Fruit fly (Drosophila melanogaster) whole organism, embryonic: ENCODE measurements around the gene Lsm12a.

Experiments
- Adf1 ChIP-seq: fragments of 200-800 bp; sonication (Bioruptor generic); IDR thresholded peaks from 2 replicates; pipeline ENCODE4 v1.3.6; 2022; ENCODE audit warnings: missing biosample characterization, missing genetic modification characterization
- Awh ChIP-seq: fragments of 200-800 bp; sonication (Bioruptor generic); IDR thresholded peaks from 2 replicates; pipeline ENCODE4, ENCODE4 v1.3.6; 2022; ENCODE audit warnings: missing biosample characterization, missing genetic modification characterization
- CG11696 ChIP-seq: fragments of 200-800 bp; sonication (Bioruptor generic); IDR thresholded peaks from 2 replicates; pipeline ENCODE4 v1.3.6; 2022; ENCODE audit warnings: missing biosample characterization, missing genetic modification characterization
- CG12071 ChIP-seq: fragments of 200-800 bp; sonication (Bioruptor generic); optimal IDR thresholded peaks from 3 replicates; lab custom pipeline; 2018; ENCODE audit warnings: missing biosample characterization, mild to moderate bottlenecking, missing genetic modification characterization
- CG14667 ChIP-seq: fragments of 200-800 bp; sonication (Bioruptor generic); IDR thresholded peaks from 2 replicates; pipeline ENCODE4 v1.3.6; 2022; ENCODE audit warnings: missing biosample characterization, missing genetic modification characterization
- CG14860 ChIP-seq: fragments of 200-800 bp; sonication (Bioruptor generic); IDR thresholded peaks from 3 replicates; pipeline ENCODE4 v1.3.6; 2022; ENCODE audit warnings: missing biosample characterization, missing genetic modification characterization; ENCODE audit not compliant: partially characterized antibody
- CG1832 ChIP-seq: fragments of 200-800 bp; sonication (Bioruptor generic); optimal IDR thresholded peaks from 2 replicates; lab custom pipeline; 2017; ENCODE audit warnings: missing biosample characterization, mild to moderate bottlenecking, missing genetic modification characterization, inconsistent platforms
- CG18764 ChIP-seq: fragments of 200-800 bp; sonication (Bioruptor generic); optimal IDR thresholded peaks from 3 replicates; lab custom pipeline; 2016; ENCODE audit warnings: missing biosample characterization, missing genetic modification characterization
- CG2889 ChIP-seq: fragments of 200-800 bp; sonication (Bioruptor generic); IDR thresholded peaks from 3 replicates; pipeline ENCODE4 v1.3.6; 2022; ENCODE audit warnings: missing biosample characterization, missing genetic modification characterization
- CG30431 ChIP-seq: fragments of 200-800 bp; sonication (Bioruptor generic); optimal IDR thresholded peaks from 2 replicates; lab custom pipeline; 2017; ENCODE audit warnings: missing biosample characterization, missing genetic modification characterization
- CG7839 ChIP-seq: fragments of 200-800 bp; sonication (Bioruptor generic); optimal IDR thresholded peaks from 3 replicates; lab custom pipeline; 2018; ENCODE audit warnings: missing biosample characterization, mild to moderate bottlenecking, missing genetic modification characterization, moderate library complexity
- CG8290 ChIP-seq, 3 experiments: fragments of 200-800 bp; sonication (Bioruptor generic); optimal IDR thresholded peaks; 2 replicates each; lab custom pipeline; 2016 to 2019; ENCODE audit warnings: missing biosample characterization in 3 of 3, missing genetic modification characterization in 3 of 3, mild to moderate bottlenecking in 2 of 3, moderate library complexity in 1 of 3
- CHES-1-like ChIP-seq: fragments of 200-800 bp; sonication (Bioruptor generic); optimal IDR thresholded peaks from 2 replicates; lab custom pipeline; 2016; ENCODE audit warnings: missing biosample characterization, missing genetic modification characterization
- Camta ChIP-seq: fragments of 200-800 bp; sonication (Bioruptor generic); optimal IDR thresholded peaks from 2 replicates; lab custom pipeline; 2016; ENCODE audit warnings: missing biosample characterization, missing genetic modification characterization
- CrebB ChIP-seq: fragments of 200-800 bp; sonication (Bioruptor generic); optimal IDR thresholded peaks from 3 replicates; lab custom pipeline; 2018; ENCODE audit warnings: missing biosample characterization, mild to moderate bottlenecking, missing genetic modification characterization
- Doc3 ChIP-seq: fragments of 200-800 bp; sonication (Bioruptor generic); IDR thresholded peaks from 3 replicates; pipeline ENCODE4 v1.3.6; 2022; ENCODE audit warnings: missing biosample characterization, missing genetic modification characterization; ENCODE audit not compliant: partially characterized antibody
- HLH54F ChIP-seq: fragments of 200-800 bp; sonication (Bioruptor generic); optimal IDR thresholded peaks from 3 replicates; lab custom pipeline; 2016; ENCODE audit warnings: missing biosample characterization, missing genetic modification characterization
- Hand ChIP-seq: fragments of 200-800 bp; sonication (Bioruptor generic); optimal IDR thresholded peaks from 2 replicates; lab custom pipeline; 2017; ENCODE audit warnings: mild to moderate bottlenecking, missing biosample characterization, missing genetic modification reagents, missing genetic modification characterization
- Hr51 ChIP-seq, 2 experiments: fragments of 200-800 bp; sonication (Bioruptor generic); optimal IDR thresholded peaks; 2 replicates in 1 of 2; 3 replicates in 1 of 2; lab custom pipeline; 2016 to 2018; ENCODE audit warnings: missing biosample characterization in 2 of 2, missing genetic modification characterization in 2 of 2, mild to moderate bottlenecking in 1 of 2, moderate library complexity in 1 of 2
- Myb ChIP-seq: fragments of 200-800 bp; sonication (Bioruptor generic); optimal IDR thresholded peaks from 2 replicates; lab custom pipeline; 2016; ENCODE audit warnings: missing biosample characterization, missing genetic modification characterization
- Pdp1 ChIP-seq, 2 experiments: fragments of 200-800 bp; sonication (Bioruptor generic); optimal IDR thresholded peaks; 3 replicates each; lab custom pipeline; 2016; ENCODE audit warnings: missing biosample characterization in 2 of 2, missing genetic modification characterization in 2 of 2, mild to moderate bottlenecking in 1 of 2, moderate library complexity in 1 of 2
- Sin3A ChIP-seq: fragments of >200 bp; optimal IDR thresholded peaks from 2 replicates; lab custom pipeline; 2018
- Sry-δ ChIP-seq: fragments of 200-800 bp; sonication (Bioruptor generic); optimal IDR thresholded peaks from 2 replicates; lab custom pipeline; 2016; ENCODE audit warnings: missing biosample characterization, missing genetic modification characterization
- Stat92E ChIP-seq, 3 experiments: fragments of >200 bp in 2 of 3; fragments of 200-800 bp in 1 of 3; sonication (Bioruptor generic) in 1 of 3; optimal IDR thresholded peaks; 2 replicates each; lab custom pipeline; 2017 to 2019; ENCODE audit warnings: missing biosample characterization in 3 of 3, missing genetic modification characterization in 3 of 3, mild to moderate bottlenecking in 1 of 3, moderate library complexity in 1 of 3
- abd-A ChIP-seq: fragments of 200-800 bp; sonication (Bioruptor generic); optimal IDR thresholded peaks from 3 replicates; lab custom pipeline; 2019; ENCODE audit warnings: missing biosample characterization, mild to moderate bottlenecking, missing genetic modification characterization, moderate library complexity
- al ChIP-seq: fragments of 200-800 bp; sonication (Bioruptor generic); IDR thresholded peaks from 2 replicates; pipeline ENCODE4 v1.3.6; 2022; ENCODE audit warnings: missing biosample characterization, missing genetic modification characterization
- caup ChIP-seq: fragments of 200-800 bp; sonication (Bioruptor generic); optimal IDR thresholded peaks from 3 replicates; lab custom pipeline; 2017; ENCODE audit warnings: missing biosample characterization, mild to moderate bottlenecking, missing genetic modification characterization, moderate library complexity; ENCODE audit not compliant: severe bottlenecking
- cg ChIP-seq: fragments of 200-800 bp; sonication (Bioruptor generic); optimal IDR thresholded peaks from 3 replicates; lab custom pipeline; 2019; ENCODE audit warnings: missing biosample characterization, mild to moderate bottlenecking, missing genetic modification characterization, moderate library complexity
- chinmo ChIP-seq: fragments of 200-800 bp; sonication (Bioruptor generic); IDR thresholded peaks from 4 replicates; pipeline ENCODE4 v1.3.6; 2022; ENCODE audit warnings: missing biosample characterization, missing genetic modification characterization; ENCODE audit not compliant: partially characterized antibody
- crol ChIP-seq: fragments of 200-800 bp; sonication (Bioruptor generic); IDR thresholded peaks from 2 replicates; pipeline ENCODE4 v1.3.6; 2022; ENCODE audit warnings: missing biosample characterization, missing genetic modification characterization
- da ChIP-seq: fragments of 200-800 bp; sonication (Bioruptor generic); optimal IDR thresholded peaks from 2 replicates; lab custom pipeline; 2016; ENCODE audit warnings: missing biosample characterization, missing genetic modification characterization
- esg ChIP-seq: fragments of 200-800 bp; sonication (Bioruptor generic); conservative IDR thresholded peaks from 2 replicates; pipeline ENCODE4 v1.3.6; 2022; ENCODE audit warnings: missing biosample characterization, missing genetic modification characterization
- ewg ChIP-seq: fragments of 200-800 bp; sonication (Bioruptor generic); optimal IDR thresholded peaks from 3 replicates; lab custom pipeline; 2017; ENCODE audit warnings: mild to moderate bottlenecking, missing biosample characterization, missing genetic modification reagents, missing genetic modification characterization
- fru ChIP-seq: fragments of >200 bp; optimal IDR thresholded peaks from 2 replicates; lab custom pipeline; 2017
- gcm ChIP-seq: fragments of 200-800 bp; sonication (Bioruptor generic); optimal IDR thresholded peaks from 2 replicates; lab custom pipeline; 2019; ENCODE audit warnings: missing biosample characterization, mild to moderate bottlenecking, missing genetic modification characterization, moderate library complexity
- hkb ChIP-seq, 2 experiments: fragments of 200-800 bp in 1 of 2; fragments of >200 bp in 1 of 2; sonication (Bioruptor generic) in 1 of 2; IDR thresholded peaks in 1 of 2; optimal IDR thresholded peaks in 1 of 2; 2 replicates each; pipeline versions ENCODE4 v1.3.6 to Lab custom; 2017 to 2022; ENCODE audit warnings: missing biosample characterization in 1 of 2, missing genetic modification characterization in 1 of 2
- jigr1 ChIP-seq: fragments of 200-800 bp; sonication (Bioruptor generic); IDR thresholded peaks from 3 replicates; pipeline ENCODE4 v1.3.6; 2022; ENCODE audit warnings: missing biosample characterization, missing genetic modification characterization
- p53 ChIP-seq: fragments of 200-800 bp; sonication (Bioruptor generic); optimal IDR thresholded peaks from 2 replicates; lab custom pipeline; 2016; ENCODE audit warnings: missing biosample characterization, missing genetic modification characterization
- scrt ChIP-seq: fragments of 200-800 bp; sonication (Bioruptor generic); optimal IDR thresholded peaks from 2 replicates; lab custom pipeline; 2018; ENCODE audit warnings: missing biosample characterization, mild to moderate bottlenecking, missing genetic modification characterization, moderate library complexity
- slbo ChIP-seq: fragments of 200-800 bp; sonication (Bioruptor generic); IDR thresholded peaks from 2 replicates; pipeline ENCODE4 v1.3.6; 2022; ENCODE audit warnings: missing biosample characterization, missing genetic modification characterization
- tap ChIP-seq: fragments of 200-800 bp; optimal IDR thresholded peaks from 3 replicates; lab custom pipeline; 2019; ENCODE audit warnings: missing biosample characterization, mild to moderate bottlenecking, missing genetic modification characterization, moderate library complexity
- tll ChIP-seq, 2 experiments: fragments of 200-800 bp in 1 of 2; fragments of >200 bp in 1 of 2; sonication (Bioruptor generic) in 1 of 2; optimal IDR thresholded peaks; 2 replicates each; lab custom pipeline; 2017 to 2019; ENCODE audit warnings: missing biosample characterization in 2 of 2, missing genetic modification characterization in 2 of 2, mild to moderate bottlenecking in 1 of 2, moderate library complexity in 1 of 2
- ttk ChIP-seq: fragments of 200-800 bp; sonication (Bioruptor generic); IDR thresholded peaks from 2 replicates; pipeline ENCODE4 v2.1.2; 2022; ENCODE audit warnings: missing biosample characterization, missing genetic modification characterization
- tup ChIP-seq: fragments of 200-800 bp; sonication (Bioruptor generic); optimal IDR thresholded peaks from 2 replicates; lab custom pipeline; 2016; ENCODE audit warnings: missing biosample characterization, mild to moderate bottlenecking, missing genetic modification characterization, moderate library complexity
- usp ChIP-seq: fragments of >200 bp; optimal IDR thresholded peaks from 2 replicates; lab custom pipeline; 2017; ENCODE audit warnings: missing biosample characterization, missing genetic modification characterization
- vnd ChIP-seq: fragments of 200-800 bp; sonication (Bioruptor generic); IDR thresholded peaks from 3 replicates; pipeline ENCODE4 v1.3.6; 2022; ENCODE audit warnings: missing biosample characterization, missing genetic modification characterization; ENCODE audit not compliant: partially characterized antibody
- zfh1 ChIP-seq: fragments of 200-800 bp; sonication (Bioruptor generic); IDR thresholded peaks from 3 replicates; pipeline ENCODE4 v1.3.6; 2022; ENCODE audit warnings: missing biosample characterization, missing genetic modification characterization

The Lsm12a gene

dm6 chrX:12003437-12004394 is 14.7 kb upstream of the Lsm12a start, which contains the start of gene fw (continued):
- TF ChIP-seq Sin3A: no peak
- TF ChIP-seq CrebB (tag; lab: Kevin White, UChicago): no peak
- no peak for TF ChIP-seq crol (GFP tag; lab: Robert Waterston, UW)
- TF ChIP-seq Sry-δ (GFP tag; lab: Kevin White, UChicago): no peak
- 0 out of 4 replicates have a peak, but pooled peaks have one; percentile 77 for TF ChIP-seq chinmo (GFP tag; lab: Robert Waterston, UW)
- TF ChIP-seq ewg (GFP tag; lab: Kevin White, UChicago): peak; percentile 12
- no peak for TF ChIP-seq cg (GFP tag; lab: Kevin White, UChicago)
- no peak for TF ChIP-seq Camta
- TF ChIP-seq Myb (GFP tag; lab: Kevin White, UChicago): no peak
- no peak for TF ChIP-seq CG11696 (GFP tag; lab: Robert Waterston, UW)
- no peak for TF ChIP-seq ttk (GFP tag; lab: Robert Waterston, UW)
- no peak for TF ChIP-seq usp (GFP tag; lab: Kevin White, UChicago)
- no peak for TF ChIP-seq CG30431 (GFP tag; lab: Kevin White, UChicago)
- no peak for TF ChIP-seq tll (GFP tag; optimal IDR thresholded peaks at IDR 0.05; lab: Kevin White, UChicago)
- TF ChIP-seq Hand (GFP tag; lab: Kevin White, UChicago): no peak
- TF ChIP-seq HLH54F (GFP tag; lab: Kevin White, UChicago): no peak
- TF ChIP-seq da (GFP tag; lab: Kevin White, UChicago): no peak
- TF ChIP-seq Adf1: no peak
- 0 out of 3 replicates have a peak, but pooled peaks have one; percentile 26 for TF ChIP-seq jigr1 (GFP tag; lab: Robert Waterston, UW)
- TF ChIP-seq al: no peak
- peak; percentile 37; the same call in 1 of the 3 replicates for TF ChIP-seq zfh1 (GFP tag; lab: Robert Waterston, UW)
- no peak for TF ChIP-seq Hr51 (GFP tag; optimal IDR thresholded peaks at IDR 0.05; lab: Kevin White, UChicago)
- no peak for TF ChIP-seq CG18764 (GFP tag; lab: Kevin White, UChicago)
- TF ChIP-seq CG7839: peak; percentile 38
- no peak for TF ChIP-seq caup
- TF ChIP-seq CG14860 (GFP tag; lab: Robert Waterston, UW): no peak
- TF ChIP-seq scrt (GFP tag; lab: Kevin White, UChicago): no peak
- TF ChIP-seq Stat92E (GFP tag; optimal IDR thresholded peaks at IDR 0.05; lab: Kevin White, UChicago): no peak
- TF ChIP-seq esg (GFP tag; lab: Robert Waterston, UW): peak; percentile 31; the same call in 1 of the 2 replicates
- peak; percentile 31 for TF ChIP-seq CG8290 (GFP tag; optimal IDR thresholded peaks at IDR 0.05; lab: Kevin White, UChicago)
- peak in 1 of 2 experiments; percentile 35 for TF ChIP-seq CG8290 (tag; optimal IDR thresholded peaks at IDR 0.05; lab: Kevin White, UChicago)
- TF ChIP-seq tap (tag; lab: Kevin White, UChicago): peak; percentile 3
- TF ChIP-seq abd-A (tag; lab: Kevin White, UChicago): no peak
- peak in 1 of 2 experiments; percentile 32 for TF ChIP-seq Pdp1 (GFP tag; optimal IDR thresholded peaks at IDR 0.05; lab: Kevin White, UChicago)
- no peak for TF ChIP-seq CG1832 (GFP tag; lab: Kevin White, UChicago)
- no peak for TF ChIP-seq Doc3 (GFP tag; lab: Robert Waterston, UW)
- TF ChIP-seq slbo (GFP tag; lab: Robert Waterston, UW): peak; percentile 50
- TF ChIP-seq fru (lab: Kevin White, UChicago): no peak
- TF ChIP-seq CHES-1-like (GFP tag; lab: Kevin White, UChicago): no peak
- TF ChIP-seq CG12071: peak; percentile 12
- no peak for TF ChIP-seq vnd (GFP tag; lab: Robert Waterston, UW)
- no peak for TF ChIP-seq CG14667
- no peak for TF ChIP-seq hkb (optimal IDR thresholded peaks at IDR 0.05; lab: Kevin White, UChicago)
- peak; percentile 17; the same call in 1 of the 2 replicates for TF ChIP-seq hkb (GFP tag; IDR thresholded peaks at IDR 0.05; lab: Robert Waterston, UW)
- TF ChIP-seq p53 (GFP tag; lab: Kevin White, UChicago): no peak
- no peak for TF ChIP-seq tup (GFP tag; lab: Kevin White, UChicago)
- TF ChIP-seq gcm: no peak
- TF ChIP-seq CG2889 (GFP tag; lab: Robert Waterston, UW): no peak
- TF ChIP-seq Awh (GFP tag; lab: Robert Waterston, UW): peak; percentile 20; the same call in 1 of the 2 replicates
